Worm (Caenorhabditis elegans): ENCODE results near the gene him-17.

ce11 chrV:13154225-13154624 lies 22.3 kb upstream of the him-17 start:
- TF ChIP-seq ama-1 (optimal IDR thresholded peaks at IDR 0.05) (no peak), tra-4 (tag; optimal IDR thresholded peaks at IDR 0.05) (no peak), hmg-4 (GFP tag; optimal IDR thresholded peaks at IDR 0.05) (no peak), ets-7 (tag; optimal IDR thresholded peaks at IDR 0.05) (no peak), F13C5.2 (tag; optimal IDR thresholded peaks at IDR 0.05) (no peak), pes-1 (GFP tag; IDR thresholded peaks at IDR 0.05) (no peak), hnd-1 (tag; optimal IDR thresholded peaks at IDR 0.05) (no peak), aly-1 (tag; optimal IDR thresholded peaks at IDR 0.05) (no peak), ceh-13 (GFP tag; optimal IDR thresholded peaks at IDR 0.05) (no peak), flt-1 (GFP tag; IDR thresholded peaks at IDR 0.05) (no peak)

Measured in whole organism, early embryonic.